Worm (Caenorhabditis elegans): ENCODE measurements around the gene hecd-1.

DNA sequence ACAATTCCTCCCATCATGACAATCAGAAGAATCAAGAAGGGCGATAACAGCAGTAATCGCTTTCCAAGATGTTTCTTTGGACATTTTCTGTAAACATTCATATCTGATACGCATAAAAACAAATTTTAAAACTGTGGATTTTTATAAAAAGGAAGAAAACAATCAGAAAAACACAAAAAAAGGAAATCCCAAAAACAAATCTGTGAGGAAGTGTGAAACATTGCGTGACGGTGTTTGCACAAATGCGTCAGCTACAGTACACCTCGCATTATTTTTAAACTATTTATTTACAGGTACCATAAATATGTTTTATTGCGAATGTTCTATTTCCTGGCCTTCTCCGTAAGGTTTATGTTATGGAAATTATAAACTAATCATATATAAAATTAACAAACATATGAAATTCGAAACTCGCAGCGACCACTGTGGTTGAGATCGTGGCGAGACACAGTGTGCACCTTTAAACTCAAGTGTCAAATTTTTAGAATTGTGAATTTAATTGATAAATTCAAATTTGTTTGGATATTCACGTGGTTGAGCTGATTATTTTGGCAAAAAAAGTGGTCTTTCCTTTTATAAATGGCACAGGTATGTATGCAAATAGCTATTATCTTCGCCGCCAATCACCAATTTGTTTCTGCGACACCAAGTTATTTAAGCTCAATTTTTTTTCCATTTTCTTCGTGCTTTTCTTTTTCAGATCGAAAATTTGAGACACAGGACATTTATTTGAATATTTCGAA is 23.0 kb downstream of the hecd-1 start, which contains the start of the genes C34D4.10 and str-48:
- TF ChIP-seq him-1 (tag; optimal IDR thresholded peaks at IDR 0.05) (no peak), dao-5 (tag; optimal IDR thresholded peaks at IDR 0.05) (no peak)
